Worm (Caenorhabditis elegans) whole organism, young adult: ENCODE measurements around the gene hira-1.

ENCODE experiments used
- akir-1 ChIP-seq: fragments of 200-800 bp; sonication (Bioruptor generic); optimal IDR thresholded peaks from 2 replicates; lab custom pipeline; 2018; ENCODE audit warnings: mild to moderate bottlenecking, missing genetic modification characterization, moderate library complexity, missing compliant biosample characterization
- attf-3 ChIP-seq: fragments of 200-800 bp; sonication (Bioruptor generic); conservative IDR thresholded peaks from 2 replicates; pipeline ENCODE4 v1.3.6; 2022; ENCODE audit warnings: missing genetic modification reagents, missing genetic modification characterization, missing compliant biosample characterization
- lag-1 ChIP-seq: fragments of 200-800 bp; sonication (Bioruptor generic); IDR thresholded peaks from 2 replicates; pipeline ENCODE4 v1.3.6; 2022; ENCODE audit warnings: missing genetic modification reagents, missing genetic modification characterization, missing compliant biosample characterization
- snpc-4 ChIP-seq, 5 experiments: fragments of 150-350 bp in 1 of 5; sonication (generic microtip) in 4 of 5; optimal IDR thresholded peaks; 2 replicates each; lab custom pipeline; 2014 to 2018; ENCODE audit warnings: missing genetic modification characterization in 5 of 5, missing biosample characterization in 3 of 5, antibody characterized with exemption in 2 of 5, mild to moderate bottlenecking in 2 of 5, missing compliant biosample characterization in 2 of 5, missing genotype in 2 of 5, moderate library complexity in 2 of 5, missing genetic modification reagents in 1 of 5
- unc-130 ChIP-seq: sonication (generic microtip); optimal IDR thresholded peaks from 2 replicates; lab custom pipeline; 2016; ENCODE audit warnings: missing genetic modification reagents, missing genetic modification characterization, missing compliant biosample characterization

DNA sequence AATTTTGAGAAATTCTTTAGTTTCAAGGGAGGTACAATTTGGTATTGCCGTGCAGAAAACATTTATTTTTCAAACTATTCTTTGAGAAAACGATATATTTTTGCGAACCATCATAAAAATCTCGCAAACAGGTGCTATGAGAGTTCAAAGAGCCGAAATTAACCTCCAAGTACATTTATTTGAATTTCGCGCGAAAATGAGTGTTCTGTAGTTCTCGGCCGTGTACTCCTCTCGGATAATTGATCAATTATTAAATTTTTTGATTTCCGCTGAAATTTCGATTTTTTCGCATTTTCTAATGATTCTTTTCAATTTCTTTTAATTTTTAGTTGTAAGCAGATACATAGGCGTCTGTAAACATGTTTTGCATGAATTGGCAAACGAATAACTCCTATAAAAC, 745 bp upstream of the hira-1 start:
- TF ChIP-seq akir-1 (no peak), attf-3 (GFP tag; lab: Robert Waterston, UW) (0 out of 2 replicates have a peak, but pooled peaks have one; percentile 16), unc-130 (GFP tag; lab: Kevin White, UChicago) (peak; percentile 26), snpc-4 (GFP tag; optimal IDR thresholded peaks at IDR 0.05; lab: Kevin White, UChicago) (no peak), snpc-4 (tag; optimal IDR thresholded peaks at IDR 0.05; lab: Kevin White, UChicago) (no peak), lag-1 (GFP tag; lab: Robert Waterston, UW) (no peak)
